Worm (Caenorhabditis elegans): Measurements from ENCODE around the gene H06H21.11.

H06H21.11 gene

ce11 chrIV:4810377-4810984 is 3.4 kb upstream of the H06H21.11 start, which contains the start of gene eif-1.A (continued):
- TF ChIP-seq efl-1 (optimal IDR thresholded peaks at IDR 0.05) (peak; percentile 63 to 66), efl-1 (GFP tag; optimal IDR thresholded peaks at IDR 0.05 in 1 of 2) (peak; percentile 69 to 96), aha-1 (tag; optimal IDR thresholded peaks at IDR 0.05) (no peak), ztf-11 (tag; optimal IDR thresholded peaks at IDR 0.05) (no peak)

ce11 chrIV:4809813-4810212 is 2.7 kb upstream of the H06H21.11 start, which contains the start of gene H06H21.37:
Gene H06H21.37, minus strand, starts transcription at chrIV:4809974.
- TF ChIP-seq efl-1 (optimal IDR thresholded peaks at IDR 0.05) (no peak), efl-1 (GFP tag; optimal IDR thresholded peaks at IDR 0.05 in 1 of 2) (no peak), hpl-2 (GFP tag; optimal IDR thresholded peaks at IDR 0.05) (no peak), Y116A8C.19 (tag; optimal IDR thresholded peaks at IDR 0.05; ENCODE audit: borderline replicate concordance) (no peak), hlh-17 (GFP tag; optimal IDR thresholded peaks at IDR 0.05; ENCODE audit: borderline replicate concordance) (no peak), pag-3 (tag; optimal IDR thresholded peaks at IDR 0.05; ENCODE audit: borderline replicate concordance, insufficient read depth) (no peak)

ce11 chrIV:4809397-4809796 is 2.3 kb upstream of the H06H21.11 start, which contains the start of gene ubxn-6:
Gene ubxn-6, minus strand, starts transcription at chrIV:4809497.
- TF ChIP-seq ets-5 (GFP tag; IDR thresholded peaks at IDR 0.05) (no peak), pag-3 (tag; optimal IDR thresholded peaks at IDR 0.05; ENCODE audit: borderline replicate concordance, insufficient read depth) (no peak), xbp-1 (tag; optimal IDR thresholded peaks at IDR 0.05) (no peak), ceh-90 (tag; optimal IDR thresholded peaks at IDR 0.05) (no peak), vab-15 (tag; optimal IDR thresholded peaks at IDR 0.05) (no peak), nhr-20 (tag; optimal IDR thresholded peaks at IDR 0.05) (no peak), dpl-1 (GFP tag; optimal IDR thresholded peaks at IDR 0.05) (no peak), isw-1 (GFP tag; IDR thresholded peaks at IDR 0.05) (no peak), blmp-1 (tag; optimal IDR thresholded peaks at IDR 0.05) (no peak), ama-1 (optimal IDR thresholded peaks at IDR 0.05) (no peak), fkh-8 (tag; optimal IDR thresholded peaks at IDR 0.05) (no peak), lir-3 (tag; optimal IDR thresholded peaks at IDR 0.05; ENCODE audit: poor library complexity) (no peak), egl-27 (tag; optimal IDR thresholded peaks at IDR 0.05) (no peak), tlp-1 (tag; optimal IDR thresholded peaks at IDR 0.05) (no peak), nhr-77 (tag; optimal IDR thresholded peaks at IDR 0.05) (no peak), nhr-85 (tag) (no peak), unc-130 (tag; optimal IDR thresholded peaks at IDR 0.05) (no peak)

- TF ChIP-seq Y116A8C.19 (tag; optimal IDR thresholded peaks at IDR 0.05; ENCODE audit: borderline replicate concordance) (no peak), alr-1 (tag; optimal IDR thresholded peaks at IDR 0.05; ENCODE audit: borderline replicate concordance) (no peak), nhr-85 (tag) (peak; percentile 10), elt-2 (tag; optimal IDR thresholded peaks at IDR 0.05) (no peak), snpc-4 (tag; optimal IDR thresholded peaks at IDR 0.05) (no peak)
Observed at ce11 chrIV:4806486-4806885, 633 bp downstream of the H06H21.11 start, which contains the start of gene dpf-5. Gene dpf-5, minus strand, starts transcription at chrIV:4806586.

ce11 chrIV:4802494-4802893 is 4.6 kb downstream of the H06H21.11 start, which contains the start of gene dpf-7:
Gene dpf-7, minus strand, starts transcription at chrIV:4802594.
- no peak for TF ChIP-seq irx-1 (tag; optimal IDR thresholded peaks at IDR 0.05)
- no peak for TF ChIP-seq snu-23 (GFP tag; optimal IDR thresholded peaks at IDR 0.05)
- no peak for TF ChIP-seq nhr-76 (tag; optimal IDR thresholded peaks at IDR 0.05)
- no peak for TF ChIP-seq unc-62 (GFP tag; optimal IDR thresholded peaks at IDR 0.05)
- no peak for TF ChIP-seq mep-1 (tag; optimal IDR thresholded peaks at IDR 0.05)
- TF ChIP-seq C16A3.4 (tag; optimal IDR thresholded peaks at IDR 0.05) = no peak
- TF ChIP-seq pax-3 (tag; optimal IDR thresholded peaks at IDR 0.05) = no peak
- no peak for TF ChIP-seq zag-1 (tag; optimal IDR thresholded peaks at IDR 0.05)
- no peak for TF ChIP-seq snpc-4 (tag; optimal IDR thresholded peaks at IDR 0.05)
- no peak for TF ChIP-seq dpl-1 (GFP tag; optimal IDR thresholded peaks at IDR 0.05)
- TF ChIP-seq lin-14 (GFP tag; optimal IDR thresholded peaks at IDR 0.05) = no peak
- TF ChIP-seq fkh-8 (tag; optimal IDR thresholded peaks at IDR 0.05) = no peak
